Worm (Caenorhabditis elegans): ENCODE data around the gene R11D1.13.

Gene R11D1.13

DNA sequence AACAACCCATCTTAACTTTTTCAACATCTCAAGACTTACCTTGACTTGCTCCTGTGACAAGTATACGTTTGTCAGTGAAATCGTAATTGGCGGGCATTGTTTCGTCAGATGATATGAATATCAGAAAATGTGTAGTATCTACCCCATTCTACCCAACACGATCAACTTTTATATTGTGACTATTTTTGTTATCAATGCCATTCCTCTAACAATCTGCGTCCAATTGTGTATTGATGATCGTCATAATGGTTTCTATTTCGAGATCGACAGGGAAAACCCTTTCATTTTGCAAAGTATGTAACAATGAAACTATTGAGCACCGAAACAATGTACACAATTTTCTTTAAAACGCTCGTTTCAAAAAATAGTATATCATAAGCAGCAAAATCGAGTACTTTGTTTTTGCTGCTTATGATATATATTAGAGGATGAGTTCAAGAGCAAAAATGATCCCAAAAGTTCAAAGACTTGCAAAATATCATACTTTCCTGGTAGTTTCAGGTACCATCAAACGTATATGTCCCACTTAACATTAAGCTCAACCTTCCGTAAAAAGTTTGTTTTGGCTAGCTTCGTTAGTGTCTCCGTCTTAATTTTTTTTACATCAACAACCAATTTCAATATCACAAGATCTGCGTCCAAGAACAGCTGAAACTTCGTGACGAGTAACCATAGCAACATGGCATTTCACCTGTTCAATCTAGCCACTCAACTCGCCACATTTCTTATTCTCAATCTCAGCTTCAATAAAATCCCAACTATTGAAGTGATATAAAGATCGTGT lies 6.7 kb downstream of the R11D1.13 start, which contains the start of the genes dhs-21 and xbx-9:
TSS of gene dhs-21 (minus strand) at position 181 of the 784 bp plus-strand sequence.
TSS of gene xbx-9 (plus strand) at position 734 of the 784 bp plus-strand sequence.
- TF ChIP-seq elt-2 (tag; optimal IDR thresholded peaks at IDR 0.05), result peak; percentile 60
- TF ChIP-seq lin-35 (GFP tag; optimal IDR thresholded peaks at IDR 0.05), result peak in 1 of 2 experiments; percentile 39
- TF ChIP-seq nhr-90 (tag; optimal IDR thresholded peaks at IDR 0.05; ENCODE audit: poor library complexity), result peak; percentile 7
- peak in 1 of 2 experiments; percentile 26 for TF ChIP-seq lsy-2 (tag; optimal IDR thresholded peaks at IDR 0.05)
- peak; percentile 48 for TF ChIP-seq blmp-1 (tag; optimal IDR thresholded peaks at IDR 0.05)
- peak; percentile 31 for TF ChIP-seq lin-14 (GFP tag; optimal IDR thresholded peaks at IDR 0.05)
- TF ChIP-seq unc-98 (GFP tag; IDR thresholded peaks at IDR 0.05), result no peak
- peak; percentile 35 for TF ChIP-seq nhr-71 (tag; optimal IDR thresholded peaks at IDR 0.05)
- peak in 4 of 6 experiments; percentile 32 to 88 (median 74) for TF ChIP-seq elt-3 (tag; optimal IDR thresholded peaks at IDR 0.05)
- TF ChIP-seq nhr-20 (tag; optimal IDR thresholded peaks at IDR 0.05), result peak; percentile 43
- TF ChIP-seq ets-5 (GFP tag; IDR thresholded peaks at IDR 0.05), result no peak

DNA sequence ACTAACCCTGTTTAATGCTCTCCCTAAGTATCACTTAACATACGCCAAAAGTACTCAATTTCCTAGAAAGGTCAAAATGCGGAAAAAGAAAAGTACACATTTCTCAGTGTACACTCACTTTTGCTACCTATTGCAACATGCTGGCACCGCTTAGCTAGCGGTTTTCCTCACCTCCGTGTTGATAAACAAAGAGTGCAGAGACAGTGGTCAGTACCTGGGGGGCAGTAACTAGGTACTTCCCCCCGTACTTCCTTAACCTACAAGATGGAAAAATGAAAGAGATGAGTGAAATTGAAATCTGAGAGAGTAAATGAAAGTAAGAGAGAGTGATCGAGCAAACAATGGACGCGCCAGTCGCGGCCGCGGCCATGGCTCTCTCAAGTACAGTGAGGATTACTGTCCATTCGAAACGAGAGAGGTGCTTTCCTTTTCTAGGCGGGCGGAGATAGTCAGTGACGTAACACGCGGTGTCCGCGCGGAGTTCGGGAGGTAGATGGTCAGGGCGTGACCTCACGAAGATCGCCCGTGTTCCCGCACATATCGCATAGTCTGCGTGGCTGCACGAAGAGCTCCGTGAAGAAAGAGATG lies 9.3 kb downstream of the R11D1.13 start, which contains the start of gene cky-1:
TSS of gene cky-1 (plus strand) at position 538 of the 588 bp plus-strand sequence.
- TF ChIP-seq lir-3 (tag; optimal IDR thresholded peaks at IDR 0.05; ENCODE audit: poor library complexity) (no peak), alr-1 (tag; optimal IDR thresholded peaks at IDR 0.05; ENCODE audit: borderline replicate concordance) (no peak), fkh-10 (GFP tag; optimal IDR thresholded peaks at IDR 0.05) (no peak), efl-3 (GFP tag; optimal IDR thresholded peaks at IDR 0.05) (no peak), hpl-2 (GFP tag; optimal IDR thresholded peaks at IDR 0.05) (no peak), Y116A8C.19 (tag; optimal IDR thresholded peaks at IDR 0.05; ENCODE audit: borderline replicate concordance) (no peak), hlh-4 (tag; optimal IDR thresholded peaks at IDR 0.05) (no peak), lin-13 (GFP tag; optimal IDR thresholded peaks at IDR 0.05) (no peak), efl-1 (optimal IDR thresholded peaks at IDR 0.05) (no peak), efl-1 (GFP tag; optimal IDR thresholded peaks at IDR 0.05 in 1 of 2) (no peak), ztf-11 (tag; optimal IDR thresholded peaks at IDR 0.05) (no peak), mdl-1 (tag; optimal IDR thresholded peaks at IDR 0.05) (no peak), xbp-1 (tag; optimal IDR thresholded peaks at IDR 0.05) (no peak), ama-1 (optimal IDR thresholded peaks at IDR 0.05) (no peak), nhr-71 (tag; optimal IDR thresholded peaks at IDR 0.05) (no peak)

DNA sequence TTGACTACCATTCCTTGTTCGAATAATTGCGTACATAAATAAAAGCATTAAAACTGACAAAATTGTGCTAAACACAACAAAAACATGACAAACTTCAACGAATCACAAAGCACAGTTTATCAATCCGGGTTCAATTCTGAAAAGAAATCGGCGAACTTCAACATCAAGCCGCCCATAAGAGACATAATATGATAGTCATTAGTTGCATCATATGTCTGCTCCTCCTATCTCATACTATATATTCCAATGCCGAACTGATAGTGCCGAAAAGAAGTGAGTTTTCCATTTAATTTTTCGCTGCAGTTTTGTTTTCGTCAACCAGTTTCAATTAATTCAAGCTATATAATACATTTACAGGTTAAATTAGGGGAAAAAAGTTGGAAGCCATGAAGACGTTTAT lies 14.7 kb downstream of the R11D1.13 start, which contains the start of gene hrg-7:
TSS of gene hrg-7 (plus strand) at position 358 of the 400 bp plus-strand sequence.
- no peak for TF ChIP-seq fos-1 (tag; optimal IDR thresholded peaks at IDR 0.05)
- TF ChIP-seq C34B4.2 (tag; optimal IDR thresholded peaks at IDR 0.05), result no peak
- no peak for TF ChIP-seq tlp-1 (tag; optimal IDR thresholded peaks at IDR 0.05)
- peak; percentile 90 for TF ChIP-seq elt-2 (tag; optimal IDR thresholded peaks at IDR 0.05)
- no peak for TF ChIP-seq ets-5 (GFP tag; IDR thresholded peaks at IDR 0.05)
- no peak for TF ChIP-seq unc-86 (tag; optimal IDR thresholded peaks at IDR 0.05)
- no peak for TF ChIP-seq snpc-4 (tag; optimal IDR thresholded peaks at IDR 0.05)
- TF ChIP-seq lin-15B (tag; optimal IDR thresholded peaks at IDR 0.05), result no peak
- peak; percentile 12 for TF ChIP-seq nhr-90 (tag; optimal IDR thresholded peaks at IDR 0.05; ENCODE audit: poor library complexity)
- peak; percentile 19 for TF ChIP-seq nhr-71 (tag; optimal IDR thresholded peaks at IDR 0.05)
- TF ChIP-seq mdl-1 (tag; optimal IDR thresholded peaks at IDR 0.05), result no peak
- TF ChIP-seq unc-130 (tag; optimal IDR thresholded peaks at IDR 0.05), result no peak

DNA sequence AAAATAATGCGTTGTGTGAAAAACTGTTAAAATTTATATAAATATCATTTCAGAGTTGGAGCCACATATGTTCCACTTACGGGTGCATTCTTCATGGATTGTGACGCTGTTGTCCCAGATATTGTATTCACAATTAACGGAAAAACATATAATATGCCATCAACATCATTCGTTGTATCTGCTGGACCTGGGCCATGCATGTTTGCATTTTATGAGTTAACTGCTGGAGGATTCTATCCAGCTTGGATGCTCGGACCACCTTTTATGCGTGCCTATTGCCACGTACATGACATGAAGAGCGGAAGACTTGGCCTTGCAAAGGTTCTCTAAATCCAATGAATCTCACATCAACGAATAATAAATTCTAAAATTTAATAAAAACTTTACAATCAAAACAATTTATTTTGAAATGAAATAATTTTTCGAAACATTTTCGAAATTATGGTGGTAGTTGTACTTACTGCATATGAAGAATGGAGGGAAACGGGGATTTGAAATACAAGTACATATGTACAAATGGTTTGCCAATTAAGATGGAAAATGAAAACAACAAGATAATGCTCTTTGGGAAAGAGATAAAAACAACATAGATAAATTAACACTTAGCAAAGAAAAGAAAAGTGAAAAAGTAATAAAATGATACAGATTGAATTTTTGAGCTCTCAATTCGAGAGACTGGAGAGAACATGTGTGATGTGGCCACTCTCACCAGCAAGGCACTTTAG lies 17.0 kb downstream of the R11D1.13 start:
- TF ChIP-seq ztf-11 (tag; optimal IDR thresholded peaks at IDR 0.05) (no peak), nhr-47 (tag; optimal IDR thresholded peaks at IDR 0.05) (no peak), pqm-1 (tag; optimal IDR thresholded peaks at IDR 0.05) (peak; percentile 12), lin-13 (GFP tag; optimal IDR thresholded peaks at IDR 0.05) (no peak), nhr-71 (tag; optimal IDR thresholded peaks at IDR 0.05) (no peak), jun-1 (tag; optimal IDR thresholded peaks at IDR 0.05) (no peak), efl-1 (optimal IDR thresholded peaks at IDR 0.05) (no peak), efl-1 (GFP tag; optimal IDR thresholded peaks at IDR 0.05 in 1 of 2) (no peak), elt-2 (tag; optimal IDR thresholded peaks at IDR 0.05) (peak; percentile 28), aly-2 (tag; optimal IDR thresholded peaks at IDR 0.05) (no peak), nhr-84 (tag; optimal IDR thresholded peaks at IDR 0.05) (no peak), elt-3 (tag; optimal IDR thresholded peaks at IDR 0.05) (no peak), pag-3 (tag; optimal IDR thresholded peaks at IDR 0.05; ENCODE audit: borderline replicate concordance, insufficient read depth) (no peak), fkh-8 (tag; optimal IDR thresholded peaks at IDR 0.05) (no peak), nhr-76 (tag; optimal IDR thresholded peaks at IDR 0.05) (no peak)
